Worm (Caenorhabditis elegans) whole organism, mixed stage, embryonic: ENCODE results near the gene fbxb-11.
"Not testable (repeated sequence)": the region's sequence is repeated elsewhere in the genome, so short reads cannot be mapped to it uniquely, and the experiment has no call there.

Source experiments
- ces-1 ChIP-seq: fragments of 150-350 bp; optimal IDR thresholded peaks from 2 replicates; lab custom pipeline; 2014; ENCODE audit warnings: missing biosample characterization, missing genetic modification reagents, missing genetic modification characterization
- cnd-1 ChIP-seq: fragments of 200-800 bp; sonication (Bioruptor generic); optimal IDR thresholded peaks from 2 replicates; lab custom pipeline; 2018; ENCODE audit warnings: mild to moderate bottlenecking, missing genetic modification characterization, missing compliant biosample characterization
- drap-1 ChIP-seq: fragments of 200-800 bp; sonication (Bioruptor generic); optimal IDR thresholded peaks from 3 replicates; lab custom pipeline; 2018; ENCODE audit warnings: mild to moderate bottlenecking, missing genetic modification characterization, missing compliant biosample characterization
- elt-1 ChIP-seq: sonication (generic microtip); optimal IDR thresholded peaks from 2 replicates; lab custom pipeline; 2017; ENCODE audit warnings: missing genetic modification characterization, mild to moderate bottlenecking, missing compliant biosample characterization, antibody characterized with exemption, moderate library complexity, borderline replicate concordance; ENCODE audit not compliant: insufficient read depth
- elt-3 ChIP-seq: fragments of 150-350 bp; optimal IDR thresholded peaks from 2 replicates; lab custom pipeline; 2014; ENCODE audit warnings: missing biosample characterization, missing genetic modification characterization
- flh-1 ChIP-seq: fragments of 200-800 bp; sonication (Bioruptor generic); optimal IDR thresholded peaks from 2 replicates; lab custom pipeline; 2018; ENCODE audit warnings: mild to moderate bottlenecking, missing genetic modification characterization, moderate library complexity, missing compliant biosample characterization
- ham-2 ChIP-seq: fragments of 200-800 bp; sonication (Bioruptor generic); optimal IDR thresholded peaks from 2 replicates; lab custom pipeline; 2018; ENCODE audit warnings: mild to moderate bottlenecking, missing genetic modification characterization, missing compliant biosample characterization
- lin-13 ChIP-seq: fragments of 150-350 bp; optimal IDR thresholded peaks from 2 replicates; lab custom pipeline; 2014; ENCODE audit warnings: missing biosample characterization, missing genetic modification characterization
- lsy-2 ChIP-seq: fragments of 150-350 bp; optimal IDR thresholded peaks from 2 replicates; lab custom pipeline; 2014; ENCODE audit warnings: missing biosample characterization, missing genetic modification characterization
- mep-1 ChIP-seq: fragments of 150-350 bp; optimal IDR thresholded peaks from 2 replicates; lab custom pipeline; 2017; ENCODE audit warnings: missing biosample characterization, missing genetic modification reagents, missing genetic modification characterization, inconsistent platforms
- sem-2 ChIP-seq: fragments of 200-800 bp; sonication (Bioruptor generic); optimal IDR thresholded peaks from 2 replicates; lab custom pipeline; 2018; ENCODE audit warnings: mild to moderate bottlenecking, missing genetic modification characterization, missing compliant biosample characterization
- unc-120 ChIP-seq: sonication (generic microtip); optimal IDR thresholded peaks from 2 replicates; lab custom pipeline; 2017; ENCODE audit warnings: missing genetic modification characterization, missing compliant biosample characterization; ENCODE audit not compliant: poor library complexity, severe bottlenecking
- unc-39 ChIP-seq: fragments of 150-350 bp; optimal IDR thresholded peaks from 2 replicates; lab custom pipeline; 2014; ENCODE audit warnings: missing biosample characterization, missing genetic modification characterization

fbxb-11 gene

ce11 chrII:1766715-1767114 is 42.3 kb downstream of the fbxb-11 start:
- TF ChIP-seq flh-1, result no peak
- TF ChIP-seq cnd-1 (tag; lab: Kevin White, UChicago), result no peak
- no peak for TF ChIP-seq sem-2 (GFP tag; lab: Kevin White, UChicago)
- no peak for TF ChIP-seq elt-3
- TF ChIP-seq drap-1, result no peak
- no peak for TF ChIP-seq unc-120 (tag; lab: Kevin White, UChicago)
- TF ChIP-seq ces-1 (GFP tag; lab: Kevin White, UChicago), result no peak
- no peak for TF ChIP-seq lsy-2 (tag; lab: Kevin White, UChicago)
- TF ChIP-seq mep-1 (tag; lab: Kevin White, UChicago), result no peak
- no peak for TF ChIP-seq ham-2 (GFP tag; lab: Kevin White, UChicago)

ce11 chrII:1771347-1771746 is 46.9 kb downstream of the fbxb-11 start, which contains the start of gene math-26:
TSS of gene math-26 (plus strand) at chrII:1771647.
- TF ChIP-seq elt-3; sem-2 (GFP tag; lab: Kevin White, UChicago); cnd-1 (tag; lab: Kevin White, UChicago): not testable (repeated sequence)

DNA sequence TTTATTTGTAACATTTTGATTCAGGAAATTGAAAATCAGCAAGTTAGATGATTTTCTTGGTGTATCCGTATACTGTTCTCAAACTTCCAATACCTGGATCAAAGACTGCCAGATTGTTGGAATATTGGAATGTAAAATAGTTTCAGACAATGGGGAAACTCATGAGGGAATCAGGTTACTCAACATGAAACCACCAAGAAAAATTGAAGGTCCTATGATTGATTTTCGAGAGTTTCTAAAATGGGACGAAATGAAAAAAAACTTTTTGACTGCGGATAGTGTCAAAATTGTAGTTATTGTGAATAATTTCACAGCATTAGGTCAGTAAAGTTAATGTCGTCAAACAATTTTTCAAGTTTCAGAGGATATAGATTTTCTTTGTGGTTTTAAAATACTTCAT is 47.4 kb downstream of the fbxb-11 start, which contains the start of gene math-3:
Gene math-3 (plus strand): TSS at position 301 of the 400 bp plus-strand sequence.
- TF ChIP-seq unc-120 (tag; lab: Kevin White, UChicago) (no peak), unc-39 (no peak)

- TF ChIP-seq lin-13, unc-120, elt-1 (tag; lab: Kevin White, UChicago): not testable (repeated sequence)
Measured at ce11 chrII:1775234-1775633, 50.8 kb downstream of the fbxb-11 start, which contains the start of gene F36H5.14. TSS of gene F36H5.14 (plus strand) at chrII:1775534.
